Worm (Caenorhabditis elegans): ENCODE data around the gene pud-3.

- no peak for TF ChIP-seq ama-1 (optimal IDR thresholded peaks at IDR 0.05)
- no peak for TF ChIP-seq hnd-1 (tag; optimal IDR thresholded peaks at IDR 0.05)
Measured at ce11 chrV:2290329-2290728, 34.6 kb downstream of the pud-3 start, which contains the start of gene nhr-225.
